Fruit fly (Drosophila melanogaster) whole organism, embryonic: Measurements from ENCODE around the gene Nse4.
A peak's percentile ranks its signal among the peaks of the same experiment; 100 is the strongest.

Experiments
- CG10147 ChIP-seq: fragments of 200-800 bp; sonication (Bioruptor generic); optimal IDR thresholded peaks from 2 replicates; lab custom pipeline; 2019; ENCODE audit warnings: missing biosample characterization, mild to moderate bottlenecking, missing genetic modification characterization, moderate library complexity
- CG10274 ChIP-seq: fragments of 200-800 bp; sonication (Bioruptor generic); optimal IDR thresholded peaks from 3 replicates; lab custom pipeline; 2017; ENCODE audit warnings: missing biosample characterization, mild to moderate bottlenecking, missing genetic modification characterization
- CG10979 ChIP-seq: fragments of 200-800 bp; sonication (Bioruptor generic); optimal IDR thresholded peaks from 2 replicates; lab custom pipeline; 2018; ENCODE audit warnings: missing biosample characterization, mild to moderate bottlenecking, missing genetic modification characterization, moderate library complexity
- CG11504 ChIP-seq: fragments of 200-800 bp; sonication (Bioruptor generic); optimal IDR thresholded peaks from 3 replicates; lab custom pipeline; 2019; ENCODE audit warnings: missing biosample characterization, mild to moderate bottlenecking, missing genetic modification characterization, moderate library complexity
- CG13296 ChIP-seq: fragments of 200-800 bp; sonication (Bioruptor generic); optimal IDR thresholded peaks from 3 replicates; lab custom pipeline; 2018; ENCODE audit warnings: missing biosample characterization, mild to moderate bottlenecking, missing genetic modification characterization
- CG14965 ChIP-seq: fragments of 200-800 bp; sonication (Bioruptor generic); optimal IDR thresholded peaks from 2 replicates; lab custom pipeline; 2016; ENCODE audit warnings: missing biosample characterization, missing genetic modification characterization, borderline replicate concordance
- CG1529 ChIP-seq: fragments of 200-800 bp; sonication (Bioruptor generic); optimal IDR thresholded peaks from 3 replicates; lab custom pipeline; 2018; ENCODE audit warnings: missing biosample characterization, missing genetic modification characterization
- CG2120 ChIP-seq: fragments of 200-800 bp; sonication (Bioruptor generic); optimal IDR thresholded peaks from 3 replicates; lab custom pipeline; 2016; ENCODE audit warnings: missing biosample characterization, missing genetic modification characterization
- CG2202 ChIP-seq: fragments of 200-800 bp; sonication (Bioruptor generic); optimal IDR thresholded peaks from 2 replicates; lab custom pipeline; 2018; ENCODE audit warnings: missing biosample characterization, mild to moderate bottlenecking, missing genetic modification characterization
- CG30020 ChIP-seq: fragments of 200-800 bp; optimal IDR thresholded peaks from 2 replicates; lab custom pipeline; 2019; ENCODE audit warnings: missing biosample characterization, mild to moderate bottlenecking, missing genetic modification characterization, moderate library complexity
- CG31441 ChIP-seq: fragments of 200-800 bp; sonication (Bioruptor generic); IDR thresholded peaks from 2 replicates; pipeline ENCODE4 v1.3.6; 2022; ENCODE audit warnings: missing biosample characterization, missing genetic modification characterization
- CG3281 ChIP-seq: fragments of 200-800 bp; sonication (Bioruptor generic); optimal IDR thresholded peaks from 3 replicates; lab custom pipeline; 2017; ENCODE audit warnings: missing biosample characterization, mild to moderate bottlenecking, missing genetic modification characterization
- CG34224 ChIP-seq: fragments of 200-800 bp; sonication (Bioruptor generic); IDR thresholded peaks from 3 replicates; pipeline ENCODE4 v1.3.6; 2022; ENCODE audit warnings: missing biosample characterization, missing genetic modification characterization; ENCODE audit not compliant: partially characterized antibody
- CG4730 ChIP-seq: fragments of 200-800 bp; sonication (Bioruptor generic); IDR thresholded peaks from 2 replicates; pipeline ENCODE4 v1.3.6; 2022; ENCODE audit warnings: missing biosample characterization, missing genetic modification characterization
- CG7556 ChIP-seq: fragments of 200-800 bp; sonication (Bioruptor generic); optimal IDR thresholded peaks from 2 replicates; lab custom pipeline; 2017; ENCODE audit warnings: missing biosample characterization, mild to moderate bottlenecking, missing genetic modification characterization
- CG7963 ChIP-seq: fragments of 200-800 bp; sonication (Bioruptor generic); IDR thresholded peaks from 3 replicates; pipeline ENCODE4 v1.3.6; 2022; ENCODE audit warnings: missing biosample characterization, missing genetic modification characterization; ENCODE audit not compliant: partially characterized antibody
- CG8478 ChIP-seq: fragments of >200 bp; optimal IDR thresholded peaks from 2 replicates; lab custom pipeline; 2018
- CHES-1-like ChIP-seq: fragments of 200-800 bp; sonication (Bioruptor generic); optimal IDR thresholded peaks from 2 replicates; lab custom pipeline; 2016; ENCODE audit warnings: missing biosample characterization, missing genetic modification characterization
- D19A ChIP-seq: fragments of 200-800 bp; optimal IDR thresholded peaks from 3 replicates; lab custom pipeline; 2019; ENCODE audit warnings: missing biosample characterization, mild to moderate bottlenecking, missing genetic modification characterization, moderate library complexity
- Ets97D ChIP-seq: fragments of 200-800 bp; sonication (Bioruptor generic); optimal IDR thresholded peaks from 3 replicates; lab custom pipeline; 2016; ENCODE audit warnings: missing biosample characterization, missing genetic modification characterization
- HmgD ChIP-seq: fragments of 200-800 bp; sonication (Bioruptor generic); optimal IDR thresholded peaks from 3 replicates; lab custom pipeline; 2016; ENCODE audit warnings: missing biosample characterization, missing genetic modification characterization
- Hr3 ChIP-seq: fragments of 200-800 bp; sonication (Bioruptor generic); optimal IDR thresholded peaks from 3 replicates; lab custom pipeline; 2016; ENCODE audit warnings: missing biosample characterization, missing genetic modification characterization
- Hr39 ChIP-seq: fragments of >200 bp; optimal IDR thresholded peaks from 2 replicates; lab custom pipeline; 2017
- Mes4 ChIP-seq: fragments of 200-800 bp; sonication (Bioruptor generic); optimal IDR thresholded peaks from 2 replicates; lab custom pipeline; 2016; ENCODE audit warnings: missing biosample characterization, missing genetic modification characterization
- TFAM ChIP-seq: fragments of 200-800 bp; sonication (Bioruptor generic); optimal IDR thresholded peaks from 2 replicates; lab custom pipeline; 2017; ENCODE audit warnings: missing biosample characterization, missing genetic modification characterization, inconsistent platforms
- Trl ChIP-seq, 3 experiments: fragments of >200 bp in 2 of 3; fragments of 200-800 bp in 1 of 3; sonication (Bioruptor generic) in 1 of 3; optimal IDR thresholded peaks; 2 replicates in 1 of 3; 3 replicates in 2 of 3; lab custom pipeline; 2016 to 2017; ENCODE audit warnings: missing biosample characterization in 1 of 3, missing genetic modification characterization in 1 of 3
- Vsx1 ChIP-seq: fragments of 200-800 bp; sonication (Bioruptor generic); optimal IDR thresholded peaks from 2 replicates; lab custom pipeline; 2017; ENCODE audit warnings: missing biosample characterization, mild to moderate bottlenecking, missing genetic modification characterization, missing genetic modification reagents
- YL-1 ChIP-seq: fragments of 200-800 bp; sonication (Bioruptor generic); optimal IDR thresholded peaks from 3 replicates; lab custom pipeline; 2017; ENCODE audit warnings: missing biosample characterization, mild to moderate bottlenecking, missing genetic modification characterization
- al ChIP-seq: fragments of 200-800 bp; sonication (Bioruptor generic); IDR thresholded peaks from 2 replicates; pipeline ENCODE4 v1.3.6; 2022; ENCODE audit warnings: missing biosample characterization, missing genetic modification characterization
- cwo ChIP-seq: fragments of 200-800 bp; sonication (Bioruptor generic); optimal IDR thresholded peaks from 3 replicates; lab custom pipeline; 2017; ENCODE audit warnings: missing biosample characterization, missing genetic modification characterization, mild to moderate bottlenecking, moderate library complexity, missing genetic modification reagents
- dati ChIP-seq: fragments of 200-800 bp; sonication (Bioruptor generic); IDR thresholded peaks from 2 replicates; pipeline ENCODE4 v1.3.6; 2022; ENCODE audit warnings: missing biosample characterization, missing genetic modification characterization
- dpn ChIP-seq, 2 experiments: fragments of 200-800 bp; sonication (Bioruptor generic); optimal IDR thresholded peaks; 3 replicates each; lab custom pipeline; 2016; ENCODE audit warnings: missing biosample characterization in 2 of 2, missing genetic modification characterization in 2 of 2
- ewg ChIP-seq: fragments of 200-800 bp; sonication (Bioruptor generic); optimal IDR thresholded peaks from 3 replicates; lab custom pipeline; 2017; ENCODE audit warnings: mild to moderate bottlenecking, missing biosample characterization, missing genetic modification reagents, missing genetic modification characterization
- gem ChIP-seq: fragments of 200-800 bp; sonication (Bioruptor generic); optimal IDR thresholded peaks from 2 replicates; lab custom pipeline; 2019; ENCODE audit warnings: missing biosample characterization, mild to moderate bottlenecking, missing genetic modification characterization, moderate library complexity
- hth ChIP-seq: fragments of >200 bp; optimal IDR thresholded peaks from 2 replicates; lab custom pipeline; 2017; ENCODE audit warnings: inconsistent platforms
- ind ChIP-seq: fragments of 200-800 bp; sonication (Bioruptor generic); optimal IDR thresholded peaks from 3 replicates; lab custom pipeline; 2016; ENCODE audit warnings: missing biosample characterization, missing genetic modification characterization
- ken ChIP-seq: fragments of 200-800 bp; sonication (Bioruptor generic); IDR thresholded peaks from 3 replicates; pipeline ENCODE4 v1.3.6; 2022; ENCODE audit warnings: missing biosample characterization, missing genetic modification characterization
- kni ChIP-seq: fragments of 200-800 bp; sonication (Bioruptor generic); optimal IDR thresholded peaks from 3 replicates; lab custom pipeline; 2017; ENCODE audit warnings: mild to moderate bottlenecking, missing biosample characterization, missing genetic modification reagents, missing genetic modification characterization
- nau ChIP-seq: fragments of 200-800 bp; sonication (Bioruptor generic); optimal IDR thresholded peaks from 3 replicates; lab custom pipeline; 2017; ENCODE audit warnings: missing biosample characterization, mild to moderate bottlenecking, missing genetic modification characterization, missing genetic modification reagents
- prd ChIP-seq, 3 experiments: fragments of >200 bp in 2 of 3; fragments of 200-800 bp in 1 of 3; sonication (Bioruptor generic) in 1 of 3; optimal IDR thresholded peaks in 2 of 3; IDR thresholded peaks in 1 of 3; 2 replicates in 2 of 3; 3 replicates in 1 of 3; pipeline versions ENCODE4 v1.3.6 to Lab custom; 2017 to 2022; ENCODE audit warnings: missing biosample characterization in 1 of 3, missing genetic modification characterization in 1 of 3
- pros ChIP-seq: fragments of 200-800 bp; sonication (Bioruptor generic); optimal IDR thresholded peaks from 3 replicates; lab custom pipeline; 2019; ENCODE audit warnings: missing biosample characterization, mild to moderate bottlenecking, missing genetic modification characterization, moderate library complexity
- salm ChIP-seq: fragments of 200-800 bp; sonication (Bioruptor generic); optimal IDR thresholded peaks from 2 replicates; lab custom pipeline; 2018; ENCODE audit warnings: missing biosample characterization, mild to moderate bottlenecking, missing genetic modification characterization
- sens ChIP-seq: fragments of 200-800 bp; sonication (Bioruptor generic); peaks from one replicate; lab custom pipeline; 2016; ENCODE audit warnings: missing biosample characterization, missing genetic modification characterization
- slbo ChIP-seq: fragments of 200-800 bp; sonication (Bioruptor generic); IDR thresholded peaks from 2 replicates; pipeline ENCODE4 v1.3.6; 2022; ENCODE audit warnings: missing biosample characterization, missing genetic modification characterization
- ssp ChIP-seq: fragments of 200-800 bp; sonication (Bioruptor generic); IDR thresholded peaks from 2 replicates; pipeline ENCODE4 v1.3.6; 2022; ENCODE audit warnings: missing biosample characterization, missing genetic modification characterization
- sug ChIP-seq: fragments of 200-800 bp; optimal IDR thresholded peaks from 2 replicates; lab custom pipeline; 2019; ENCODE audit warnings: missing biosample characterization, mild to moderate bottlenecking, missing genetic modification characterization, moderate library complexity
- tll ChIP-seq, 2 experiments: fragments of 200-800 bp in 1 of 2; fragments of >200 bp in 1 of 2; sonication (Bioruptor generic) in 1 of 2; optimal IDR thresholded peaks; 2 replicates each; lab custom pipeline; 2017 to 2019; ENCODE audit warnings: missing biosample characterization in 2 of 2, missing genetic modification characterization in 2 of 2, mild to moderate bottlenecking in 1 of 2, moderate library complexity in 1 of 2
- vfl ChIP-seq: fragments of 200-800 bp; sonication (Bioruptor generic); optimal IDR thresholded peaks from 2 replicates; lab custom pipeline; 2016; ENCODE audit warnings: missing biosample characterization, missing genetic modification characterization
- wek ChIP-seq: fragments of 200-800 bp; sonication (Bioruptor generic); optimal IDR thresholded peaks from 3 replicates; lab custom pipeline; 2018; ENCODE audit warnings: missing biosample characterization, mild to moderate bottlenecking, missing genetic modification characterization, moderate library complexity
- z ChIP-seq: fragments of 200-800 bp; sonication (Bioruptor generic); IDR thresholded peaks from 3 replicates; pipeline ENCODE4 v1.3.6; 2022; ENCODE audit warnings: missing biosample characterization, missing genetic modification characterization

Nse4 gene

dm6 chr2L:10474268-10474678 is 35.0 kb downstream of the Nse4 start, which contains the start of gene RluA-1 (continued):
- TF ChIP-seq slbo (GFP tag; lab: Robert Waterston, UW), result peak; percentile 99
- peak; percentile 92 for TF ChIP-seq Ets97D
- TF ChIP-seq sens (GFP tag; lab: Kevin White, UChicago), result peak; percentile 99
- no peak for TF ChIP-seq prd (optimal IDR thresholded peaks at IDR 0.05; lab: Kevin White, UChicago)
- TF ChIP-seq prd (GFP tag; IDR thresholded peaks at IDR 0.05; lab: Robert Waterston, UW), result peak; percentile 99
- TF ChIP-seq tll (GFP tag; optimal IDR thresholded peaks at IDR 0.05; lab: Kevin White, UChicago), result peak in 1 of 2 experiments; percentile 85
- peak; percentile 98 for TF ChIP-seq Vsx1 (GFP tag; lab: Kevin White, UChicago)
- peak; percentile 98 for TF ChIP-seq CG10147 (GFP tag; lab: Kevin White, UChicago)
- peak; percentile 89 for TF ChIP-seq CG30020 (tag; lab: Kevin White, UChicago)
- TF ChIP-seq CG10979 (tag; lab: Kevin White, UChicago), result peak; percentile 99
- peak; percentile 99 for TF ChIP-seq CG7556
- peak; percentile 69 for TF ChIP-seq CG14965 (GFP tag; lab: Kevin White, UChicago)
- TF ChIP-seq ssp (GFP tag; lab: Robert Waterston, UW), result peak; percentile 95
- peak; percentile 91 for TF ChIP-seq Mes4 (GFP tag; lab: Kevin White, UChicago)
- TF ChIP-seq gem (tag; lab: Kevin White, UChicago), result peak; percentile 100
- TF ChIP-seq dpn (GFP tag; optimal IDR thresholded peaks at IDR 0.05; lab: Kevin White, UChicago), result peak; percentile 92 to 99
- TF ChIP-seq CG2120 (GFP tag; lab: Kevin White, UChicago), result peak; percentile 96
- peak; percentile 99 for TF ChIP-seq Hr3 (GFP tag; lab: Kevin White, UChicago)
- TF ChIP-seq z (GFP tag; lab: Robert Waterston, UW), result peak; percentile 86
- TF ChIP-seq CG7963, result 0 out of 3 replicates have a peak, but pooled peaks have one; percentile 48
- TF ChIP-seq pros (GFP tag; lab: Kevin White, UChicago), result peak; percentile 80
- peak; percentile 92 for TF ChIP-seq CG10274 (GFP tag; lab: Kevin White, UChicago)
- peak; percentile 97 for TF ChIP-seq YL-1 (GFP tag; lab: Kevin White, UChicago)
- peak; percentile 96 for TF ChIP-seq CG11504 (tag; lab: Kevin White, UChicago)
- peak; percentile 99 for TF ChIP-seq CG3281 (GFP tag; lab: Kevin White, UChicago)
- TF ChIP-seq CG4730, result peak; percentile 99
- TF ChIP-seq CG31441 (GFP tag; lab: Robert Waterston, UW), result peak; percentile 99
- peak; percentile 99 for TF ChIP-seq ken (GFP tag; lab: Robert Waterston, UW)
- no peak for TF ChIP-seq hth (lab: Kevin White, UChicago)
- peak; percentile 99 for TF ChIP-seq nau (GFP tag; lab: Kevin White, UChicago)
- TF ChIP-seq CHES-1-like (GFP tag; lab: Kevin White, UChicago), result peak; percentile 89
- no peak for TF ChIP-seq CG8478 (lab: Kevin White, UChicago)
- TF ChIP-seq sug (tag; lab: Kevin White, UChicago), result peak; percentile 96
- TF ChIP-seq wek (GFP tag; lab: Kevin White, UChicago), result peak; percentile 96
- TF ChIP-seq D19A, result peak; percentile 95
- TF ChIP-seq CG1529 (GFP tag; lab: Kevin White, UChicago), result peak; percentile 99
- TF ChIP-seq Trl (optimal IDR thresholded peaks at IDR 0.05; lab: Kevin White, UChicago), result no peak
- TF ChIP-seq Trl (GFP tag; optimal IDR thresholded peaks at IDR 0.05; lab: Kevin White, UChicago), result peak; percentile 95
- peak; percentile 94 for TF ChIP-seq kni
- TF ChIP-seq Hr39, result no peak
- TF ChIP-seq CG34224 (GFP tag; lab: Robert Waterston, UW), result peak; percentile 67; the same call in 2 of the 3 replicates
- TF ChIP-seq ind, result peak; percentile 99
- TF ChIP-seq vfl (GFP tag; lab: Kevin White, UChicago), result peak; percentile 96
- TF ChIP-seq ewg, result peak; percentile 99
- peak; percentile 99 for TF ChIP-seq CG13296 (GFP tag; lab: Kevin White, UChicago)
- peak; percentile 98 for TF ChIP-seq cwo (GFP tag; lab: Kevin White, UChicago)
- TF ChIP-seq al, result peak; percentile 93
- TF ChIP-seq TFAM (GFP tag; lab: Kevin White, UChicago), result peak; percentile 95
- TF ChIP-seq salm (tag; lab: Kevin White, UChicago), result peak; percentile 99
- peak; percentile 99 for TF ChIP-seq CG2202 (tag; lab: Kevin White, UChicago)
- TF ChIP-seq HmgD (GFP tag; lab: Kevin White, UChicago), result peak; percentile 53
- TF ChIP-seq dati (GFP tag; lab: Robert Waterston, UW), result peak; percentile 98
